Worm (Caenorhabditis elegans) whole organism, L2 larva: ENCODE data around the gene H14E04.2.

ENCODE experiments used
- nhr-11 ChIP-seq: fragments of 150-350 bp; optimal IDR thresholded peaks from 2 replicates; lab custom pipeline; 2014; ENCODE audit warnings: missing biosample characterization, missing genetic modification characterization
- nhr-77 ChIP-seq: fragments of 150-350 bp; optimal IDR thresholded peaks from 2 replicates; lab custom pipeline; 2014; ENCODE audit warnings: missing biosample characterization, missing genetic modification characterization
- unc-62 ChIP-seq: fragments of 150-350 bp; optimal IDR thresholded peaks from 2 replicates; lab custom pipeline; 2014; ENCODE audit warnings: missing biosample characterization, missing genetic modification reagents, missing genetic modification characterization
- ztf-4 ChIP-seq: fragments of 150-350 bp; optimal IDR thresholded peaks from 2 replicates; lab custom pipeline; 2014; ENCODE audit warnings: missing biosample characterization, missing genetic modification characterization

DNA sequence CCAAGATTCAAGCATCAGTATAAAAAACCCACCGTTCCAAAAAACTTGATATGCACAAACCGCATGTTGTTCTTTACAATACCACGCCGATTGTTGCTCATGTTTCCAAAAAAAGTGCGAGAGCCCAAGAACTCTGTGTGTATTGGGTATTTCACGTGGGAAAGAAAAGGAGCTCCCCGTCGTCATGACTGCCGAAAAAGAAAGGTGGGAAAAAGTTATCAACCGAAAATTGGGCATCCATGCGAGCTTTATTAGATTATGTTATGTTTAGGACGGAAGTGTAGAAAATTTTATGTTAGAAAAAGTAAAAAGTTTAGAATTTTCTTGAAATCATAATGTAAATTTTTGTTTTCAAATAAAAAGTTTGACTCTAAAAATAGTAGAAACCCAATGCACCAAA is 7.6 kb upstream of the H14E04.2 start, which contains the start of gene H04J21.4:
- TF ChIP-seq nhr-77 (tag; lab: Kevin White, UChicago) (no peak), unc-62 (GFP tag; lab: Kevin White, UChicago) (no peak), nhr-11 (tag; lab: Kevin White, UChicago) (no peak), ztf-4 (tag; lab: Kevin White, UChicago) (no peak)
